Fruit fly (Drosophila melanogaster): ENCODE data around the gene CG42449.

Gene CG42449

dm6 chrX:5648437-5648959 is 34.5 kb upstream of the CG42449 start, which contains the start of gene OtopLa (continued):
- TF ChIP-seq CG8632 (GFP tag; optimal IDR thresholded peaks at IDR 0.05) (peak; percentile 59), CG11902 (GFP tag; optimal IDR thresholded peaks at IDR 0.05) (peak; percentile 29), CG8119 (GFP tag; IDR thresholded peaks at IDR 0.05) (peak; percentile 86), CG6808 (GFP tag; optimal IDR thresholded peaks at IDR 0.05) (peak; percentile 62), Ets96B (tag; optimal IDR thresholded peaks at IDR 0.05) (peak; percentile 67), CG8319 (GFP tag; optimal IDR thresholded peaks at IDR 0.05) (peak; percentile 53), fkh (GFP tag; optimal IDR thresholded peaks at IDR 0.05) (no peak), dac (GFP tag; optimal IDR thresholded peaks at IDR 0.05) (peak; percentile 66), CG15336 (GFP tag; IDR thresholded peaks at IDR 0.05) (peak; percentile 88), Eip93F (GFP tag; optimal IDR thresholded peaks at IDR 0.05) (no peak), CG6276 (GFP tag; optimal IDR thresholded peaks at IDR 0.05) (peak; percentile 71), Eip75B (GFP tag; optimal IDR thresholded peaks at IDR 0.05) (peak; percentile 83), CG7368 (GFP tag; optimal IDR thresholded peaks at IDR 0.05) (peak; percentile 55), OdsH (GFP tag; optimal IDR thresholded peaks at IDR 0.05) (peak; percentile 75), CG9139 (GFP tag; optimal IDR thresholded peaks at IDR 0.05) (peak; percentile 52), CG32006 (GFP tag; optimal IDR thresholded peaks at IDR 0.05) (peak; percentile 84), CG6163 (GFP tag; IDR thresholded peaks at IDR 0.05) (peak; percentile 90), net (GFP tag; optimal IDR thresholded peaks at IDR 0.05) (peak; percentile 76), CG6792 (GFP tag; optimal IDR thresholded peaks at IDR 0.05) (peak; percentile 57), ss (GFP tag; optimal IDR thresholded peaks at IDR 0.05) (peak; percentile 65 to 77), Sox14 (GFP tag; optimal IDR thresholded peaks at IDR 0.05) (peak; percentile 58)

- TF ChIP-seq esn (GFP tag; optimal IDR thresholded peaks at IDR 0.05) = no peak
These were observed 33.7 kb upstream of the CG42449 start for dm6 chrX:5649387-5649786.

DNA sequence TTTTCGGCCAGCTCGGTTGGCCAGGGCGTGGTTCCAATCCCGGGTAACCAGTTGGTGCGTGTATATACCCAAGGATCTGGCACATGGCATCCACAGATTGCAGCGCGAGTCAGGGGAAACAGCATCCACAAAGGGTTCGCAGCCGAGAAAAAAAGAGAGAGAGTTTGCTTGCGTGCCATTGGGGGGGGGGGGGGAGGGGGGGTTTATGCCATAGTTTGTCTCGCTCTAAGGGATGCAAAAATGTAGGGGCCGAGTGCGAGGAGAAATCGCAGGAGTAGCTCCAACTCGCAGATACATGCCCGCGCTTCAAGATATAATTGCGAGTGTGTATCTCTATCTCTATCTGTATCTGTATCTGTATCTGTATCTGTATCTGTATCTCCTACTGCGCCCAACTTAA is 33.0 kb upstream of the CG42449 start:
- TF ChIP-seq CG3919 (GFP tag; optimal IDR thresholded peaks at IDR 0.05) (no peak), CG8119 (GFP tag; IDR thresholded peaks at IDR 0.05) (no peak), CG9139 (GFP tag; optimal IDR thresholded peaks at IDR 0.05) (no peak), Hr39 (GFP tag; optimal IDR thresholded peaks at IDR 0.05) (no peak), achi (GFP tag; optimal IDR thresholded peaks at IDR 0.05) (no peak), Sox14 (GFP tag; optimal IDR thresholded peaks at IDR 0.05) (no peak), salr (GFP tag; optimal IDR thresholded peaks at IDR 0.05) (no peak), svp (GFP tag) (no peak), lz (GFP tag; optimal IDR thresholded peaks at IDR 0.05) (no peak), CG1621 (tag; optimal IDR thresholded peaks at IDR 0.05) (no peak), CG6792 (GFP tag; optimal IDR thresholded peaks at IDR 0.05) (no peak), eg (GFP tag; IDR thresholded peaks at IDR 0.05) (no peak), CG7368 (GFP tag; optimal IDR thresholded peaks at IDR 0.05) (no peak), Hr4 (GFP tag; optimal IDR thresholded peaks at IDR 0.05) (no peak), Sox102F (GFP tag; optimal IDR thresholded peaks at IDR 0.05) (no peak), Smox (GFP tag; optimal IDR thresholded peaks at IDR 0.05) (no peak), CG32006 (GFP tag; optimal IDR thresholded peaks at IDR 0.05) (no peak), CG4318 (GFP tag; optimal IDR thresholded peaks at IDR 0.05) (no peak)

- TF ChIP-seq Smox (GFP tag; optimal IDR thresholded peaks at IDR 0.05) (no peak), Blimp-1 (GFP tag; optimal IDR thresholded peaks at IDR 0.05) (no peak), cyc (GFP tag; optimal IDR thresholded peaks at IDR 0.05) (no peak), CG8632 (GFP tag; optimal IDR thresholded peaks at IDR 0.05) (no peak), Ets21C (GFP tag; optimal IDR thresholded peaks at IDR 0.05) (no peak), Eip78C (GFP tag) (no peak), CG6854 (GFP tag; optimal IDR thresholded peaks at IDR 0.05) (no peak), Sox102F (GFP tag; optimal IDR thresholded peaks at IDR 0.05) (no peak), Met (GFP tag; optimal IDR thresholded peaks at IDR 0.05) (no peak), fd59A (GFP tag; optimal IDR thresholded peaks at IDR 0.05) (no peak), pdm3 (GFP tag; optimal IDR thresholded peaks at IDR 0.05) (no peak), topi (GFP tag; optimal IDR thresholded peaks at IDR 0.05) (no peak), CG6276 (GFP tag; optimal IDR thresholded peaks at IDR 0.05) (no peak), Lpt (GFP tag; optimal IDR thresholded peaks at IDR 0.05) (no peak), eg (GFP tag; IDR thresholded peaks at IDR 0.05) (no peak), Sox14 (GFP tag; optimal IDR thresholded peaks at IDR 0.05) (no peak), vri (GFP tag; optimal IDR thresholded peaks at IDR 0.05) (no peak), fd85E (GFP tag; optimal IDR thresholded peaks at IDR 0.05) (no peak), CG6792 (GFP tag; optimal IDR thresholded peaks at IDR 0.05) (no peak)
These were observed 21.1 kb upstream of the CG42449 start for dm6 chrX:5661971-5662370.
